Fruit fly (Drosophila melanogaster) whole organism, embryonic: ENCODE measurements around the gene GluRIID.

Experiments used
- Awh ChIP-seq: fragments of 200-800 bp; sonication (Bioruptor generic); IDR thresholded peaks from 2 replicates; pipeline ENCODE4, ENCODE4 v1.3.6; 2022; ENCODE audit warnings: missing biosample characterization, missing genetic modification characterization
- BtbVII ChIP-seq: fragments of 200-800 bp; sonication (Bioruptor generic); optimal IDR thresholded peaks from 3 replicates; lab custom pipeline; 2017; ENCODE audit warnings: missing biosample characterization, mild to moderate bottlenecking, missing genetic modification characterization
- CG10209 ChIP-seq: fragments of 200-800 bp; sonication (Bioruptor generic); optimal IDR thresholded peaks from 3 replicates; lab custom pipeline; 2017; ENCODE audit warnings: missing biosample characterization, mild to moderate bottlenecking, missing genetic modification characterization, missing genetic modification reagents
- CG10366 ChIP-seq: fragments of 200-800 bp; sonication (Bioruptor generic); IDR thresholded peaks from 2 replicates; pipeline ENCODE4 v1.3.6; 2022; ENCODE audit warnings: missing biosample characterization, missing genetic modification characterization
- CG11723 ChIP-seq: fragments of 200-800 bp; sonication (Bioruptor generic); optimal IDR thresholded peaks from 2 replicates; lab custom pipeline; 2017; ENCODE audit warnings: missing biosample characterization, mild to moderate bottlenecking, missing genetic modification characterization
- CG12744 ChIP-seq: fragments of 200-800 bp; sonication (Bioruptor generic); optimal IDR thresholded peaks from 2 replicates; lab custom pipeline; 2016; ENCODE audit warnings: missing biosample characterization, missing genetic modification characterization
- CG12942 ChIP-seq: fragments of 200-800 bp; sonication (Bioruptor generic); optimal IDR thresholded peaks from 3 replicates; lab custom pipeline; 2016; ENCODE audit warnings: missing biosample characterization, missing genetic modification characterization
- CG14860 ChIP-seq: fragments of 200-800 bp; sonication (Bioruptor generic); IDR thresholded peaks from 3 replicates; pipeline ENCODE4 v1.3.6; 2022; ENCODE audit warnings: missing biosample characterization, missing genetic modification characterization; ENCODE audit not compliant: partially characterized antibody
- CG14965 ChIP-seq: fragments of 200-800 bp; sonication (Bioruptor generic); optimal IDR thresholded peaks from 2 replicates; lab custom pipeline; 2016; ENCODE audit warnings: missing biosample characterization, missing genetic modification characterization, borderline replicate concordance
- CG1832 ChIP-seq: fragments of 200-800 bp; sonication (Bioruptor generic); optimal IDR thresholded peaks from 2 replicates; lab custom pipeline; 2017; ENCODE audit warnings: missing biosample characterization, mild to moderate bottlenecking, missing genetic modification characterization, inconsistent platforms
- CG4328 ChIP-seq: fragments of 200-800 bp; sonication (Bioruptor generic); optimal IDR thresholded peaks from 3 replicates; lab custom pipeline; 2017; ENCODE audit warnings: missing biosample characterization, missing genetic modification reagents, missing genetic modification characterization
- CG4424 ChIP-seq: fragments of 200-800 bp; sonication (Bioruptor generic); optimal IDR thresholded peaks from 3 replicates; lab custom pipeline; 2016; ENCODE audit warnings: missing biosample characterization, missing genetic modification characterization
- CG4730 ChIP-seq: fragments of 200-800 bp; sonication (Bioruptor generic); IDR thresholded peaks from 2 replicates; pipeline ENCODE4 v1.3.6; 2022; ENCODE audit warnings: missing biosample characterization, missing genetic modification characterization
- CG5180 ChIP-seq: fragments of 200-800 bp; sonication (Bioruptor generic); optimal IDR thresholded peaks from 3 replicates; lab custom pipeline; 2017; ENCODE audit warnings: missing biosample characterization, missing genetic modification characterization, mild to moderate bottlenecking, moderate library complexity, missing genetic modification reagents
- CG6813 ChIP-seq: fragments of 200-800 bp; sonication (Bioruptor generic); optimal IDR thresholded peaks from 2 replicates; lab custom pipeline; 2017; ENCODE audit warnings: missing biosample characterization, missing genetic modification characterization, mild to moderate bottlenecking, moderate library complexity, missing genetic modification reagents
- CG6854 ChIP-seq: fragments of 200-800 bp; sonication (Bioruptor generic); optimal IDR thresholded peaks from 3 replicates; lab custom pipeline; 2017; ENCODE audit warnings: missing biosample characterization, mild to moderate bottlenecking, missing genetic modification characterization
- CG7556 ChIP-seq: fragments of 200-800 bp; sonication (Bioruptor generic); optimal IDR thresholded peaks from 2 replicates; lab custom pipeline; 2017; ENCODE audit warnings: missing biosample characterization, mild to moderate bottlenecking, missing genetic modification characterization
- CG7839 ChIP-seq: fragments of 200-800 bp; sonication (Bioruptor generic); optimal IDR thresholded peaks from 3 replicates; lab custom pipeline; 2018; ENCODE audit warnings: missing biosample characterization, mild to moderate bottlenecking, missing genetic modification characterization, moderate library complexity
- CG9797 ChIP-seq: fragments of 200-800 bp; sonication (Bioruptor generic); optimal IDR thresholded peaks from 3 replicates; lab custom pipeline; 2018; ENCODE audit warnings: missing biosample characterization, mild to moderate bottlenecking, missing genetic modification characterization
- E2f2 ChIP-seq: fragments of 200-800 bp; sonication (Bioruptor generic); IDR thresholded peaks from 2 replicates; pipeline ENCODE4 v1.3.6; 2022; ENCODE audit warnings: missing biosample characterization, missing genetic modification characterization
- Elba2 ChIP-seq: fragments of 200-800 bp; sonication (Bioruptor generic); optimal IDR thresholded peaks from 3 replicates; lab custom pipeline; 2016; ENCODE audit warnings: missing biosample characterization, missing genetic modification characterization
- Ets97D ChIP-seq: fragments of 200-800 bp; sonication (Bioruptor generic); optimal IDR thresholded peaks from 3 replicates; lab custom pipeline; 2016; ENCODE audit warnings: missing biosample characterization, missing genetic modification characterization
- Hmr ChIP-seq: fragments of 200-800 bp; sonication (Bioruptor generic); optimal IDR thresholded peaks from 3 replicates; lab custom pipeline; 2017; ENCODE audit warnings: mild to moderate bottlenecking, missing biosample characterization, missing genetic modification reagents, missing genetic modification characterization
- NFAT ChIP-seq: fragments of 200-800 bp; sonication (Bioruptor generic); IDR thresholded peaks from 2 replicates; pipeline ENCODE4 v1.3.6; 2022; ENCODE audit warnings: missing biosample characterization, missing genetic modification characterization
- Nf-YA ChIP-seq: fragments of 200-800 bp; sonication (Bioruptor generic); IDR thresholded peaks from 2 replicates; pipeline ENCODE4 v1.3.6; 2022; ENCODE audit warnings: missing biosample characterization, missing genetic modification characterization
- Pdp1 ChIP-seq, 2 experiments: fragments of 200-800 bp; sonication (Bioruptor generic); optimal IDR thresholded peaks; 3 replicates each; lab custom pipeline; 2016; ENCODE audit warnings: missing biosample characterization in 2 of 2, missing genetic modification characterization in 2 of 2, mild to moderate bottlenecking in 1 of 2, moderate library complexity in 1 of 2
- Ptx1 ChIP-seq: fragments of 200-800 bp; sonication (Bioruptor generic); IDR thresholded peaks from 2 replicates; pipeline ENCODE4 v1.3.6; 2022; ENCODE audit warnings: missing biosample characterization, missing genetic modification characterization
- Sry-β ChIP-seq: fragments of 200-800 bp; sonication (Bioruptor generic); optimal IDR thresholded peaks from 2 replicates; lab custom pipeline; 2018; ENCODE audit warnings: missing biosample characterization, mild to moderate bottlenecking, missing genetic modification characterization, moderate library complexity
- ap ChIP-seq: fragments of 200-800 bp; sonication (Bioruptor generic); IDR thresholded peaks from 2 replicates; pipeline ENCODE4 v1.3.6; 2022; ENCODE audit warnings: missing biosample characterization, missing genetic modification characterization
- btn ChIP-seq: fragments of 200-800 bp; sonication (Bioruptor generic); optimal IDR thresholded peaks from 2 replicates; lab custom pipeline; 2016; ENCODE audit warnings: missing biosample characterization, missing genetic modification characterization
- chn ChIP-seq: fragments of 200-800 bp; sonication (Bioruptor generic); optimal IDR thresholded peaks from 2 replicates; lab custom pipeline; 2016; ENCODE audit warnings: missing biosample characterization, missing genetic modification characterization
- crc ChIP-seq: fragments of 200-800 bp; sonication (Bioruptor generic); optimal IDR thresholded peaks from 2 replicates; lab custom pipeline; 2016; ENCODE audit warnings: missing biosample characterization, missing genetic modification characterization
- crp ChIP-seq, 2 experiments: fragments of 200-800 bp; sonication (Bioruptor generic); optimal IDR thresholded peaks; 2 replicates in 1 of 2; 3 replicates in 1 of 2; lab custom pipeline; 2017; ENCODE audit warnings: missing biosample characterization in 2 of 2, missing genetic modification characterization in 2 of 2, mild to moderate bottlenecking in 1 of 2, moderate library complexity in 1 of 2
- cwo ChIP-seq: fragments of 200-800 bp; sonication (Bioruptor generic); optimal IDR thresholded peaks from 3 replicates; lab custom pipeline; 2017; ENCODE audit warnings: missing biosample characterization, missing genetic modification characterization, mild to moderate bottlenecking, moderate library complexity, missing genetic modification reagents
- danr ChIP-seq: fragments of 200-800 bp; sonication (Bioruptor generic); IDR thresholded peaks from 2 replicates; pipeline ENCODE4 v1.3.6; 2022; ENCODE audit warnings: missing biosample characterization, missing genetic modification characterization
- dysf ChIP-seq: fragments of 200-800 bp; sonication (Bioruptor generic); IDR thresholded peaks from 3 replicates; pipeline ENCODE4 v1.3.6; 2022; ENCODE audit warnings: missing biosample characterization, missing genetic modification characterization
- exex ChIP-seq: fragments of 200-800 bp; sonication (Bioruptor generic); optimal IDR thresholded peaks from 4 replicates; lab custom pipeline; 2018; ENCODE audit warnings: missing biosample characterization, mild to moderate bottlenecking, missing genetic modification characterization, moderate library complexity
- hkb ChIP-seq, 2 experiments: fragments of 200-800 bp in 1 of 2; fragments of >200 bp in 1 of 2; sonication (Bioruptor generic) in 1 of 2; IDR thresholded peaks in 1 of 2; optimal IDR thresholded peaks in 1 of 2; 2 replicates each; pipeline versions ENCODE4 v1.3.6 to Lab custom; 2017 to 2022; ENCODE audit warnings: missing biosample characterization in 1 of 2, missing genetic modification characterization in 1 of 2
- lola ChIP-seq, 3 experiments: fragments of >200 bp in 2 of 3; fragments of 200-800 bp in 1 of 3; sonication (Bioruptor generic) in 1 of 3; optimal IDR thresholded peaks; 2 replicates each; lab custom pipeline; 2017 to 2019; ENCODE audit warnings: missing biosample characterization in 3 of 3, missing genetic modification characterization in 3 of 3, mild to moderate bottlenecking in 1 of 3, moderate library complexity in 1 of 3
- seq ChIP-seq: fragments of 200-800 bp; sonication (Bioruptor generic); IDR thresholded peaks from 2 replicates; pipeline ENCODE4 v1.3.6; 2022; ENCODE audit warnings: missing biosample characterization, missing genetic modification characterization
- sima ChIP-seq: fragments of 200-800 bp; sonication (Bioruptor generic); optimal IDR thresholded peaks from 2 replicates; lab custom pipeline; 2016; ENCODE audit warnings: missing biosample characterization, missing genetic modification characterization
- slbo ChIP-seq: fragments of 200-800 bp; sonication (Bioruptor generic); IDR thresholded peaks from 2 replicates; pipeline ENCODE4 v1.3.6; 2022; ENCODE audit warnings: missing biosample characterization, missing genetic modification characterization
- sob ChIP-seq: fragments of 200-800 bp; sonication (Bioruptor generic); IDR thresholded peaks from 2 replicates; pipeline ENCODE4 v1.3.6; 2022; ENCODE audit warnings: missing biosample characterization, missing genetic modification characterization
- trh ChIP-seq: fragments of 200-800 bp; sonication (Bioruptor generic); optimal IDR thresholded peaks from 2 replicates; lab custom pipeline; 2016; ENCODE audit warnings: missing biosample characterization, missing genetic modification characterization
- ttk ChIP-seq: fragments of 200-800 bp; sonication (Bioruptor generic); IDR thresholded peaks from 2 replicates; pipeline ENCODE4 v2.1.2; 2022; ENCODE audit warnings: missing biosample characterization, missing genetic modification characterization
- vvl ChIP-seq: fragments of 200-800 bp; sonication (Bioruptor generic); IDR thresholded peaks from 2 replicates; pipeline ENCODE4 v1.3.6; 2022; ENCODE audit warnings: missing biosample characterization, missing genetic modification characterization
- z ChIP-seq: fragments of 200-800 bp; sonication (Bioruptor generic); IDR thresholded peaks from 3 replicates; pipeline ENCODE4 v1.3.6; 2022; ENCODE audit warnings: missing biosample characterization, missing genetic modification characterization

Gene GluRIID

dm6 chr3R:20652350-20652749 is at the start of gene GluRIID:
TSS of gene GluRIID (minus strand) at chr3R:20652450.
- TF ChIP-seq z (GFP tag; lab: Robert Waterston, UW) (peak; percentile 87), chn (GFP tag; lab: Kevin White, UChicago) (no peak)

- TF ChIP-seq exex (tag; lab: Kevin White, UChicago): no peak
- no peak for TF ChIP-seq lola (GFP tag; optimal IDR thresholded peaks at IDR 0.05; lab: Kevin White, UChicago)
- TF ChIP-seq Nf-YA (GFP tag; lab: Robert Waterston, UW): no peak
- TF ChIP-seq CG7839 (tag; lab: Kevin White, UChicago): no peak
- TF ChIP-seq Elba2 (GFP tag; lab: Kevin White, UChicago): no peak
- no peak for TF ChIP-seq trh (GFP tag; lab: Kevin White, UChicago)
- TF ChIP-seq CG14965 (GFP tag; lab: Kevin White, UChicago): no peak
- no peak for TF ChIP-seq CG12942 (GFP tag; lab: Kevin White, UChicago)
- no peak for TF ChIP-seq ap (GFP tag; lab: Robert Waterston, UW)
- TF ChIP-seq hkb (optimal IDR thresholded peaks at IDR 0.05; lab: Kevin White, UChicago): no peak
- TF ChIP-seq hkb (GFP tag; IDR thresholded peaks at IDR 0.05; lab: Robert Waterston, UW): no peak
- no peak for TF ChIP-seq Awh (GFP tag; lab: Robert Waterston, UW)
- TF ChIP-seq CG14860 (GFP tag; lab: Robert Waterston, UW): no peak
- TF ChIP-seq CG7556 (GFP tag; lab: Kevin White, UChicago): no peak
- TF ChIP-seq CG4730 (GFP tag; lab: Robert Waterston, UW): no peak
- no peak for TF ChIP-seq crc (GFP tag; lab: Kevin White, UChicago)
- no peak for TF ChIP-seq CG1832 (GFP tag; lab: Kevin White, UChicago)
- TF ChIP-seq Sry-β (GFP tag; lab: Kevin White, UChicago): no peak
- TF ChIP-seq Hmr (GFP tag; lab: Kevin White, UChicago): no peak
- no peak for TF ChIP-seq BtbVII (GFP tag; lab: Kevin White, UChicago)
These were observed 25.0 kb upstream of the GluRIID start, which contains the start of gene CG4000 for dm6 chr3R:20677251-20677650. TSS of gene CG4000 (minus strand) at chr3R:20677351.

- TF ChIP-seq lola (GFP tag; optimal IDR thresholded peaks at IDR 0.05; lab: Kevin White, UChicago) (no peak), seq (GFP tag; lab: Robert Waterston, UW) (no peak), cwo (GFP tag; lab: Kevin White, UChicago) (no peak), NFAT (GFP tag; lab: Robert Waterston, UW) (no peak), crp (GFP tag; optimal IDR thresholded peaks at IDR 0.05; lab: Kevin White, UChicago) (no peak), Ptx1 (no peak), CG9797 (GFP tag; lab: Kevin White, UChicago) (no peak), danr (GFP tag; lab: Robert Waterston, UW) (no peak), vvl (0 out of 2 replicates have a peak, but pooled peaks have one; percentile 35), Ets97D (GFP tag; lab: Kevin White, UChicago) (peak; percentile 3), btn (GFP tag; lab: Kevin White, UChicago) (no peak), Awh (GFP tag; lab: Robert Waterston, UW) (no peak), CG10366 (GFP tag; lab: Robert Waterston, UW) (no peak), CG12744 (GFP tag; lab: Kevin White, UChicago) (no peak), CG4424 (no peak), ttk (GFP tag; lab: Robert Waterston, UW) (no peak), CG6813 (GFP tag; lab: Kevin White, UChicago) (no peak), dysf (no peak), CG10209 (GFP tag; lab: Kevin White, UChicago) (no peak), CG11723 (GFP tag; lab: Kevin White, UChicago) (no peak), CG5180 (GFP tag; lab: Kevin White, UChicago) (no peak), sob (GFP tag; lab: Robert Waterston, UW) (no peak), E2f2 (GFP tag; lab: Robert Waterston, UW) (0 out of 2 replicates have a peak, but pooled peaks have one; percentile 22), CG7839 (tag; lab: Kevin White, UChicago) (no peak), slbo (GFP tag; lab: Robert Waterston, UW) (no peak), Pdp1 (GFP tag; optimal IDR thresholded peaks at IDR 0.05; lab: Kevin White, UChicago) (peak in 1 of 2 experiments; percentile 76), CG6854 (GFP tag; lab: Kevin White, UChicago) (no peak), CG4328 (GFP tag; lab: Kevin White, UChicago) (no peak), sima (GFP tag; lab: Kevin White, UChicago) (no peak)
These were observed 23.5 kb upstream of the GluRIID start for dm6 chr3R:20675772-20676171.
